Fruit fly (Drosophila melanogaster): ENCODE data around the gene CG3191.

CG3191 gene

dm6 chrX:2300293-2301068 is 48.7 kb upstream of the CG3191 start (continued):
- peak; percentile 94 for TF ChIP-seq CG9932 (GFP tag; IDR thresholded peaks at IDR 0.05)
- TF ChIP-seq Myb (GFP tag; optimal IDR thresholded peaks at IDR 0.05) = peak; percentile 81
- TF ChIP-seq CG13424 (tag; optimal IDR thresholded peaks at IDR 0.05) = peak; percentile 93
- peak; percentile 89 for TF ChIP-seq Lhr (GFP tag; optimal IDR thresholded peaks at IDR 0.05)
- TF ChIP-seq pita (GFP tag; optimal IDR thresholded peaks at IDR 0.05) = no peak
- TF ChIP-seq CG17568 (GFP tag; optimal IDR thresholded peaks at IDR 0.05) = peak; percentile 94
- peak; percentile 96 for TF ChIP-seq Nf-YA (GFP tag; IDR thresholded peaks at IDR 0.05)
- TF ChIP-seq CG6854 (GFP tag; optimal IDR thresholded peaks at IDR 0.05) = peak; percentile 90
- peak; percentile 72 for TF ChIP-seq CG2116 (GFP tag; optimal IDR thresholded peaks at IDR 0.05)
- TF ChIP-seq Hr78 (GFP tag; optimal IDR thresholded peaks at IDR 0.05) = peak in 1 of 2 experiments; percentile 84
- peak; percentile 35 for TF ChIP-seq CG8290 (GFP tag; optimal IDR thresholded peaks at IDR 0.05)
- peak; percentile 10 to 100 for TF ChIP-seq CG8290 (tag; optimal IDR thresholded peaks at IDR 0.05)
- TF ChIP-seq crol (GFP tag; IDR thresholded peaks at IDR 0.05) = peak; percentile 70
- TF ChIP-seq CG6272 (GFP tag; IDR thresholded peaks at IDR 0.05) = peak; percentile 93
- peak; percentile 97 for TF ChIP-seq esg (GFP tag; conservative IDR thresholded peaks at IDR 0.05)
- TF ChIP-seq sug (tag; optimal IDR thresholded peaks at IDR 0.05) = peak; percentile 76
- TF ChIP-seq dpn (GFP tag; optimal IDR thresholded peaks at IDR 0.05) = peak; percentile 88 to 90
- TF ChIP-seq zfh1 (GFP tag; IDR thresholded peaks at IDR 0.05) = peak; percentile 97
- peak; percentile 67 for TF ChIP-seq Ets97D (GFP tag; optimal IDR thresholded peaks at IDR 0.05)
- TF ChIP-seq exex (tag; optimal IDR thresholded peaks at IDR 0.05) = peak; percentile 58
- TF ChIP-seq CG3281 (GFP tag; optimal IDR thresholded peaks at IDR 0.05) = peak; percentile 88
- no peak for TF ChIP-seq CG2129 (GFP tag; IDR thresholded peaks at IDR 0.05; ENCODE audit: partially characterized antibody)
- TF ChIP-seq HLH4C (GFP tag; IDR thresholded peaks at IDR 0.05; ENCODE audit: partially characterized antibody) = no peak
- no peak for TF ChIP-seq sna (GFP tag; IDR thresholded peaks at IDR 0.05; ENCODE audit: partially characterized antibody)
- peak; percentile 81 for TF ChIP-seq tio (GFP tag; optimal IDR thresholded peaks at IDR 0.05)
- peak; percentile 89 for TF ChIP-seq CG12942 (GFP tag; optimal IDR thresholded peaks at IDR 0.05)
- TF ChIP-seq zen2 (GFP tag; IDR thresholded peaks at IDR 0.05; ENCODE audit: partially characterized antibody) = no peak
- peak; percentile 93 for TF ChIP-seq Adf1 (GFP tag; IDR thresholded peaks at IDR 0.05)
- peak; percentile 89 for TF ChIP-seq mam (GFP tag; optimal IDR thresholded peaks at IDR 0.05)
- peak; percentile 84 for TF ChIP-seq CG10267 (tag; optimal IDR thresholded peaks at IDR 0.05)
- peak; percentile 88 for TF ChIP-seq D19A (tag; optimal IDR thresholded peaks at IDR 0.05)
- peak; percentile 91 for TF ChIP-seq nom (GFP tag; optimal IDR thresholded peaks at IDR 0.05)
- TF ChIP-seq kay (GFP tag; optimal IDR thresholded peaks at IDR 0.05) = peak; percentile 84
- TF ChIP-seq Usf (GFP tag; optimal IDR thresholded peaks at IDR 0.05) = peak; percentile 90
- peak; percentile 89 to 92 for TF ChIP-seq chif (GFP tag; optimal IDR thresholded peaks at IDR 0.05)
- TF ChIP-seq CG10462 (GFP tag; optimal IDR thresholded peaks at IDR 0.05) = peak; percentile 86
- TF ChIP-seq emc (GFP tag; optimal IDR thresholded peaks at IDR 0.05) = peak; percentile 79
- peak; percentile 97 for TF ChIP-seq Rx (GFP tag; IDR thresholded peaks at IDR 0.05)
- peak; percentile 94 for TF ChIP-seq Gsc (GFP tag; IDR thresholded peaks at IDR 0.05)
- peak; percentile 97 for TF ChIP-seq Oli (tag; optimal IDR thresholded peaks at IDR 0.05)
- TF ChIP-seq CG16813 (GFP tag; IDR thresholded peaks at IDR 0.05; ENCODE audit: partially characterized antibody) = no peak
- TF ChIP-seq NC2α (GFP tag; optimal IDR thresholded peaks at IDR 0.05) = peak; percentile 90
- TF ChIP-seq vnd (GFP tag; IDR thresholded peaks at IDR 0.05; ENCODE audit: partially characterized antibody) = no peak
- TF ChIP-seq CG7556 (GFP tag; optimal IDR thresholded peaks at IDR 0.05) = peak; percentile 95
- TF ChIP-seq disco-r (GFP tag; optimal IDR thresholded peaks at IDR 0.05) = peak; percentile 92
- no peak for TF ChIP-seq Dll (GFP tag; IDR thresholded peaks at IDR 0.05; ENCODE audit: partially characterized antibody)
- peak; percentile 9 for TF ChIP-seq BEAF-32 (GFP tag; optimal IDR thresholded peaks at IDR 0.05)
- peak; percentile 83 for TF ChIP-seq CG1647 (GFP tag; optimal IDR thresholded peaks at IDR 0.05)

Measured in whole organism, embryonic.